Worm (Caenorhabditis elegans): Measurements from ENCODE around the gene C24H10.4.

The C24H10.4 gene

ce11 chrX:5009000-5009399 is 50.1 kb downstream of the C24H10.4 start, which contains the start of gene hsd-3:
hsd-3 (plus strand) TSS chrX:5009300.
- TF ChIP-seq egl-27 (tag; optimal IDR thresholded peaks at IDR 0.05) (no peak), elt-3 (tag; optimal IDR thresholded peaks at IDR 0.05) (no peak), tbx-2 (tag; optimal IDR thresholded peaks at IDR 0.05) (no peak), elt-1 (tag; optimal IDR thresholded peaks at IDR 0.05) (no peak), nhr-67 (tag; optimal IDR thresholded peaks at IDR 0.05) (no peak), hmg-11 (tag; optimal IDR thresholded peaks at IDR 0.05) (no peak), ceh-28 (tag; optimal IDR thresholded peaks at IDR 0.05) (no peak), R02D3.7 (tag; optimal IDR thresholded peaks at IDR 0.05) (no peak)
